Worm (Caenorhabditis elegans) whole organism, late embryonic: Measurements from ENCODE around the gene hpo-12.

ENCODE experiments used
- C08G9.2 ChIP-seq: sonication (generic microtip); optimal IDR thresholded peaks from 2 replicates; lab custom pipeline; 2016; ENCODE audit warnings: mild to moderate bottlenecking, missing genetic modification characterization, moderate library complexity, missing compliant biosample characterization
- C38D4.7 ChIP-seq: fragments of 200-800 bp; sonication (Bioruptor generic); optimal IDR thresholded peaks from 2 replicates; lab custom pipeline; 2018; ENCODE audit warnings: mild to moderate bottlenecking, missing genetic modification characterization, moderate library complexity, missing compliant biosample characterization
- K02D7.2 ChIP-seq: sonication (generic microtip); optimal IDR thresholded peaks from 2 replicates; lab custom pipeline; 2017; ENCODE audit warnings: mild to moderate bottlenecking, missing genetic modification characterization, missing compliant biosample characterization
- K09A11.1 ChIP-seq: sonication (generic microtip); optimal IDR thresholded peaks from 2 replicates; lab custom pipeline; 2017; ENCODE audit warnings: antibody characterized with exemption, mild to moderate bottlenecking, missing genetic modification characterization, missing compliant biosample characterization; ENCODE audit not compliant: insufficient read depth
- T23F11.4 ChIP-seq: fragments of 200-800 bp; sonication (Bioruptor generic); optimal IDR thresholded peaks from 2 replicates; lab custom pipeline; 2018; ENCODE audit warnings: mild to moderate bottlenecking, missing genetic modification characterization, missing compliant biosample characterization
- ahr-1 ChIP-seq: sonication (generic microtip); optimal IDR thresholded peaks from 2 replicates; lab custom pipeline; 2016; ENCODE audit warnings: missing genetic modification characterization, missing compliant biosample characterization
- ama-1 ChIP-seq: fragments of 150-350 bp; optimal IDR thresholded peaks from 2 replicates; lab custom pipeline; 2014
- ceh-14 ChIP-seq: sonication (generic microtip); optimal IDR thresholded peaks from 2 replicates; lab custom pipeline; 2016; ENCODE audit warnings: missing genotype, missing genetic modification characterization, missing compliant biosample characterization
- ceh-18 ChIP-seq: sonication (generic microtip); optimal IDR thresholded peaks from 2 replicates; lab custom pipeline; 2016; ENCODE audit warnings: missing genetic modification characterization, missing compliant biosample characterization
- ceh-19 ChIP-seq: fragments of 200-800 bp; sonication (Bioruptor generic); optimal IDR thresholded peaks from 2 replicates; lab custom pipeline; 2018; ENCODE audit warnings: mild to moderate bottlenecking, missing genetic modification characterization, missing compliant biosample characterization
- ceh-22 ChIP-seq: sonication (generic microtip); optimal IDR thresholded peaks from 2 replicates; lab custom pipeline; 2017; ENCODE audit warnings: missing biosample characterization, missing genetic modification characterization
- ceh-31 ChIP-seq: sonication (generic microtip); optimal IDR thresholded peaks from 2 replicates; lab custom pipeline; 2016; ENCODE audit warnings: missing genetic modification characterization, missing compliant biosample characterization
- ceh-34 ChIP-seq: sonication (generic microtip); optimal IDR thresholded peaks from 2 replicates; lab custom pipeline; 2016; ENCODE audit warnings: mild to moderate bottlenecking, missing genetic modification characterization, missing compliant biosample characterization
- ceh-48 ChIP-seq: sonication (generic microtip); optimal IDR thresholded peaks from 2 replicates; lab custom pipeline; 2016; ENCODE audit warnings: missing genetic modification characterization, inconsistent platforms, missing compliant biosample characterization
- ceh-9 ChIP-seq: sonication (generic microtip); optimal IDR thresholded peaks from 2 replicates; lab custom pipeline; 2016; ENCODE audit warnings: mild to moderate bottlenecking, missing genetic modification characterization, inconsistent platforms, missing compliant biosample characterization
- che-1 ChIP-seq: sonication (generic microtip); optimal IDR thresholded peaks from 2 replicates; lab custom pipeline; 2016; ENCODE audit warnings: mild to moderate bottlenecking, missing genetic modification characterization, missing compliant biosample characterization
- dmd-4 ChIP-seq: sonication (generic microtip); optimal IDR thresholded peaks from 2 replicates; lab custom pipeline; 2016; ENCODE audit warnings: borderline replicate concordance, missing genetic modification characterization, missing compliant biosample characterization
- ets-4 ChIP-seq: sonication (generic microtip); optimal IDR thresholded peaks from 2 replicates; lab custom pipeline; 2016; ENCODE audit warnings: missing genetic modification characterization, missing compliant biosample characterization
- fax-1 ChIP-seq: sonication (generic microtip); optimal IDR thresholded peaks from 2 replicates; lab custom pipeline; 2016; ENCODE audit warnings: missing genotype, missing genetic modification characterization, missing compliant biosample characterization
- fkh-6 ChIP-seq: sonication (generic microtip); optimal IDR thresholded peaks from 2 replicates; lab custom pipeline; 2016; ENCODE audit warnings: missing genetic modification characterization, missing compliant biosample characterization
- hlh-13 ChIP-seq: fragments of 200-800 bp; sonication (Bioruptor generic); optimal IDR thresholded peaks from 2 replicates; lab custom pipeline; 2018; ENCODE audit warnings: mild to moderate bottlenecking, missing genetic modification characterization, missing compliant biosample characterization
- hlh-15 ChIP-seq: sonication (generic microtip); optimal IDR thresholded peaks from 2 replicates; lab custom pipeline; 2016; ENCODE audit warnings: missing genetic modification characterization, missing compliant biosample characterization
- hlh-6 ChIP-seq: sonication (generic microtip); optimal IDR thresholded peaks from 2 replicates; lab custom pipeline; 2016; ENCODE audit warnings: missing genotype, missing genetic modification characterization, missing compliant biosample characterization
- hlh-8 ChIP-seq: sonication (generic microtip); optimal IDR thresholded peaks from 2 replicates; lab custom pipeline; 2016; ENCODE audit warnings: missing genotype, missing genetic modification characterization, missing compliant biosample characterization
- lim-6 ChIP-seq: sonication (generic microtip); optimal IDR thresholded peaks from 2 replicates; lab custom pipeline; 2016; ENCODE audit warnings: missing genetic modification characterization, missing compliant biosample characterization
- lin-11 ChIP-seq: fragments of 200-800 bp; sonication (Bioruptor generic); optimal IDR thresholded peaks from 2 replicates; lab custom pipeline; 2018; ENCODE audit warnings: mild to moderate bottlenecking, missing genetic modification characterization, missing compliant biosample characterization
- mec-3 ChIP-seq: sonication (generic microtip); optimal IDR thresholded peaks from 2 replicates; lab custom pipeline; 2016; ENCODE audit warnings: borderline replicate concordance, missing genetic modification characterization, missing compliant biosample characterization
- nhr-11 ChIP-seq: fragments of 150-350 bp; optimal IDR thresholded peaks from 2 replicates; lab custom pipeline; 2014; ENCODE audit warnings: missing biosample characterization, missing genetic modification characterization
- pag-3 ChIP-seq: sonication (generic microtip); optimal IDR thresholded peaks from 2 replicates; lab custom pipeline; 2016; ENCODE audit warnings: missing compliant biosample characterization, missing genetic modification characterization, borderline replicate concordance
- ref-2 ChIP-seq: sonication (generic microtip); optimal IDR thresholded peaks from 2 replicates; lab custom pipeline; 2016; ENCODE audit warnings: missing genetic modification characterization, missing compliant biosample characterization
- rnt-1 ChIP-seq: sonication (generic microtip); optimal IDR thresholded peaks from 2 replicates; lab custom pipeline; 2016; ENCODE audit warnings: missing genetic modification characterization, missing compliant biosample characterization
- sox-4 ChIP-seq: sonication (generic microtip); optimal IDR thresholded peaks from 2 replicates; lab custom pipeline; 2017; ENCODE audit warnings: mild to moderate bottlenecking, missing genetic modification characterization, inconsistent platforms, missing compliant biosample characterization
- syd-9 ChIP-seq: sonication (generic microtip); optimal IDR thresholded peaks from 2 replicates; lab custom pipeline; 2016; ENCODE audit warnings: mild to moderate bottlenecking, missing genetic modification characterization, moderate library complexity, missing compliant biosample characterization
- tbx-2 ChIP-seq: sonication (generic microtip); optimal IDR thresholded peaks from 2 replicates; lab custom pipeline; 2016; ENCODE audit warnings: missing genetic modification characterization, missing compliant biosample characterization
- tbx-7 ChIP-seq: sonication (generic microtip); optimal IDR thresholded peaks from 2 replicates; lab custom pipeline; 2016; ENCODE audit warnings: missing genotype, missing genetic modification characterization, missing compliant biosample characterization
- ttx-3 ChIP-seq: sonication (generic microtip); optimal IDR thresholded peaks from 2 replicates; lab custom pipeline; 2016; ENCODE audit warnings: missing genetic modification reagents, missing genetic modification characterization, missing compliant biosample characterization
- unc-42 ChIP-seq: sonication (generic microtip); optimal IDR thresholded peaks from 2 replicates; lab custom pipeline; 2016; ENCODE audit warnings: missing genotype, missing genetic modification characterization, missing compliant biosample characterization
- unc-86 ChIP-seq: sonication (generic microtip); optimal IDR thresholded peaks from 2 replicates; lab custom pipeline; 2016; ENCODE audit warnings: missing genetic modification characterization, missing compliant biosample characterization
- ztf-16 ChIP-seq: sonication (generic microtip); optimal IDR thresholded peaks from 2 replicates; lab custom pipeline; 2017; ENCODE audit warnings: missing genetic modification characterization, missing compliant biosample characterization

Gene hpo-12

DNA sequence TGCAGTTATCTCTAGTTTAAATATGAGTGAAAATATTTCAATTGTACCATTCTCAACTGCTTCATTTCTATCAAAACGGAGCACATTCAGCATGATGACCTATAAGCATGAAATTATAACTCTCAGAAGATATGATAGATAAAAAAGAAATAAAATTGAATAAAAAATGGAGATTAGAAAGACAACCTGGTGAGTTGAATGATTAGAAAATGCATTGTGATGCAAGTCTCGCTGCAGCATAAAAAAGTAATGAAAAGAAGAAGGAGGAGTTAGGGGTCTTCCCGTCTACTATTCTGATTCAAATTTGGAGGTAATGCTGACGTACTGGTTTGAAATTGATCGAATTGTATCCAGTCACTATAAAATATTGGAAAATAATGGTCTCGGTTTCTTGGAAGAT lies 38.3 kb upstream of the hpo-12 start, which contains the start of gene sre-15:
Gene sre-15, minus strand, starts transcription at position 101 of the 400 bp plus-strand sequence.
- TF ChIP-seq C38D4.7 (GFP tag; lab: Kevin White, UChicago) (no peak), ztf-16 (no peak), ceh-9 (tag; lab: Kevin White, UChicago) (no peak), T23F11.4 (GFP tag; lab: Kevin White, UChicago) (no peak), K02D7.2 (no peak), ceh-19 (no peak), hlh-13 (no peak)

DNA sequence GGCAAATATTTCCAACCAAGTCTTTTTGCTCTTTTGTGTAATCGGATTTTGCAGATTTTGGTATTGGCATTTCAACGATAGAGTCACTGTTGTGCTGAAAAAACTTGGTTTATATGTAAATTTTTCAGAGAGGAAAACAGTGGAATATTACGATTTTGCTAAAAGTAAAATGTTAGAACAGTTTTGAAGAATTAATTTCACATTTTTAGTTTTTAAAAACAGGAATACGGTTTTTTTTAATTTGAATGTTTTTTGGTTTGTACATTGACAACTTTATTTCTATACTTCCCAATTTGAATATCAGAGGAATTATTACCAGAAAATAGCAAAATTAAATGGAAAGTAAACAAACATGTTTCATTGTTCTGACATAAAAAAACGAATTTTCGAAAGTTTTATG lies 30.4 kb upstream of the hpo-12 start, which contains the start of gene dnj-26:
Gene dnj-26, minus strand, starts transcription at position 101 of the 400 bp plus-strand sequence.
- TF ChIP-seq ceh-14 (no peak), hlh-15 (tag; lab: Kevin White, UChicago) (no peak), ceh-48 (no peak), fax-1 (no peak), tbx-7 (tag; lab: Kevin White, UChicago) (no peak), lim-6 (tag; lab: Kevin White, UChicago) (no peak), ahr-1 (no peak), C08G9.2 (tag; lab: Kevin White, UChicago) (no peak), rnt-1 (no peak), ama-1 (lab: Kevin White, UChicago) (no peak)

DNA sequence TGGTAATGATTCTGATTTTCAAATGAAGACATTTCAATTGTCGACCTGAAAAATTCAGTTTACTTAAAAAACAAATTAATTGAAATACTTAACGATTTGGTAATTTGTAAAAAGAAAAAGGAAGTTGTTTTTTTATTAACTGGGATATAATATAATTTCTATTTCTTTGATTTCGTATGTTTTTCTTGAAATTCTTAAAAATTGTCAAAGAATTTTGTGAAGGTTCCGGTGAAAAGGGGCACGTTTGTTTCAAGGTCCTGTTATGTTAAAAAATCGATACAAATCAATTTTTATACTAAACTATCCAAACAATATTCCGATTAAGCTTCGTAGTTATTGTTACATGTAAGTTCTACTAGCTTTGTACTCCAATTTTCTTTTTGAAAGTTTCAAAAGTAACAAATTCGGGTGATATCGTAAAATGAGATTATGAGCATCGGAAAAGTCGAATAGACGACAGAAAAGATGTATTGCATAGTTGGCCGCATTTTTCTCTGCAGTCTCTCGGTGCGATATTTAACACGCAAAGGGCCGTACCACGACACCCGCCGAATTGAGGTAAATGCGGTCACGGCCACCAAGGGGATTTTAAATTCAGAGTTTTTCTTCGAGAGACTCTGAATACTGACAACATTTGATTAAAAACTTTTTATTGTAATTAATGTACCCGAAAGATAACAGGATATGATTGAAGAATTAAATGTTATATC lies 23.7 kb upstream of the hpo-12 start, which contains the start of gene Y39C12A.9:
Gene Y39C12A.9, minus strand, starts transcription at position 51 of the 710 bp plus-strand sequence.
- TF ChIP-seq lin-11 (tag; lab: Kevin White, UChicago) (no peak), pag-3 (no peak), ttx-3 (tag; lab: Kevin White, UChicago) (no peak), hlh-6 (no peak), tbx-2 (tag; lab: Kevin White, UChicago) (peak; percentile 40), unc-86 (tag; lab: Kevin White, UChicago) (no peak), hlh-13 (no peak), fax-1 (no peak), nhr-11 (tag; lab: Kevin White, UChicago) (no peak), sox-4 (tag; lab: Kevin White, UChicago) (no peak), ceh-9 (tag; lab: Kevin White, UChicago) (no peak), ceh-48 (no peak), K09A11.1 (tag; lab: Kevin White, UChicago) (no peak), fkh-6 (tag; lab: Kevin White, UChicago) (no peak), dmd-4 (tag; lab: Kevin White, UChicago) (no peak), ref-2 (tag; lab: Kevin White, UChicago) (no peak), unc-42 (tag; lab: Kevin White, UChicago) (peak; percentile 8), mec-3 (tag; lab: Kevin White, UChicago) (no peak), ama-1 (lab: Kevin White, UChicago) (no peak), hlh-8 (tag; lab: Kevin White, UChicago) (no peak), che-1 (no peak), ceh-31 (tag; lab: Kevin White, UChicago) (peak; percentile 8), ets-4 (tag; lab: Kevin White, UChicago) (no peak), syd-9 (tag; lab: Kevin White, UChicago) (no peak), ceh-22 (tag; lab: Kevin White, UChicago) (no peak), ceh-18 (no peak), ceh-34 (tag; lab: Kevin White, UChicago) (peak; percentile 4)
